Fruit fly (Drosophila melanogaster): ENCODE results near the gene dpr9.

dm6 chr3R:15083676-15084216 lies 6.7 kb upstream of the dpr9 start:
- no peak for TF ChIP-seq Sox102F (GFP tag; optimal IDR thresholded peaks at IDR 0.05)
- TF ChIP-seq Smox (GFP tag; optimal IDR thresholded peaks at IDR 0.05): no peak
- no peak for TF ChIP-seq CG7368 (GFP tag; optimal IDR thresholded peaks at IDR 0.05)
- no peak for TF ChIP-seq CG10669 (GFP tag; optimal IDR thresholded peaks at IDR 0.05)
- TF ChIP-seq spab (GFP tag; optimal IDR thresholded peaks at IDR 0.05): no peak
- no peak for TF ChIP-seq pdm3 (GFP tag; optimal IDR thresholded peaks at IDR 0.05)
- TF ChIP-seq Sox15 (GFP tag; optimal IDR thresholded peaks at IDR 0.05): no peak

Measured in whole organism, prepupa.